Worm (Caenorhabditis elegans): ENCODE data around the gene bre-3.

ce11 chrIII:9485373-9485772, at the start of gene bre-3:
- no peak for TF ChIP-seq ama-1 (optimal IDR thresholded peaks at IDR 0.05)
- no peak for TF ChIP-seq lin-15B (tag; optimal IDR thresholded peaks at IDR 0.05)
- no peak for TF ChIP-seq snpc-4 (tag; optimal IDR thresholded peaks at IDR 0.05)
- no peak for TF ChIP-seq eor-1 (tag; optimal IDR thresholded peaks at IDR 0.05)
- no peak for TF ChIP-seq mdl-1 (tag; optimal IDR thresholded peaks at IDR 0.05)

Data from whole organism, L3 larva.